Worm (Caenorhabditis elegans) whole organism, L4 larva: ENCODE results near the gene trpp-11.

Experiments
- ZK546.5 ChIP-seq, 2 experiments: sonication (generic microtip); optimal IDR thresholded peaks; 2 replicates each; lab custom pipeline; 2017; ENCODE audit warnings: missing biosample characterization in 2 of 2, missing genetic modification characterization in 2 of 2
- dpl-1 ChIP-seq: fragments of 150-350 bp; optimal IDR thresholded peaks from 2 replicates; lab custom pipeline; 2014; ENCODE audit warnings: missing biosample characterization, missing genetic modification reagents, missing genetic modification characterization
- gei-8 ChIP-seq: fragments of 200-800 bp; sonication (Bioruptor generic); optimal IDR thresholded peaks from 2 replicates; lab custom pipeline; 2018; ENCODE audit warnings: mild to moderate bottlenecking, missing genetic modification characterization, missing compliant biosample characterization

DNA sequence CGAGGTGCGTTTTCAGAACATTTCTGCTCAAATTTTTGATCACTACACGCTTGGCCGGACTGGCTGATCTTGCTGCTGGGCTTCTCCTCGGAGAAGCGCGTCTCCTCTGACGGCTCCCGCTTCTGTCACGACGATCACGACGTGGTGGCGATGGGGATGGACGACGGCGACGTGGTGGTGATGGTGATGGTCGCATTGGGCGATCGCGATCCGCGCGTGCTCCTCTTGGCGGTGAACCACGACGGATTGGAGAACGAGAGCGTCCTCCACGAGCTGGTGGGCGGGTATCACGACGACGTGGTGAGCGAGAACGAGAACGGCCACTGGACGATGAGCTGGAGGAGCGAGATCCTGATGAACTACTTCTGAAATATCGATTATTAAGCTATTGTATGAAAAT lies 58.5 kb downstream of the trpp-11 start:
- TF ChIP-seq gei-8 (GFP tag; lab: Kevin White, UChicago) (no peak), dpl-1 (GFP tag; lab: Kevin White, UChicago) (no peak), ZK546.5 (tag; optimal IDR thresholded peaks at IDR 0.05; lab: Kevin White, UChicago) (no peak)
